Worm (Caenorhabditis elegans): Measurements from ENCODE around the gene pigw-1.

DNA sequence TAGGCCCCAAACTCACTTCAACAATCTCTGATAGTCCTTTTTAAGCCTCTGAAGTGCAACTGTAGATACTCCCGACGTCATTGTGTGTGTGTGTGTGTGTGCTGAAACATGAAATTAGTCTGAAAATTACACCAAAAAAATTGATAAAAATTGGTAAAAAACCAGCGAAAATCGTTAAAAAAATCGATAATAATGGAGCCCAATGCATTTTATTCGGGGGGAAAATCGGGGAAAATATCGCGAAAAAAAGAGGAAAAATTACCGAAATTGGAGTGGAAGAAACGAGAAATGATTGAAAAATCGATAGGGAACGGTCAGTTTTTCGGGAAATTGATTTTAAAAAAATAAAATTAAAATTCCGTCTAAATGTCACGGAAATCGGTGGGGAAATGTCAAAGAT lies 15.5 kb upstream of the pigw-1 start, which contains the start of gene ubc-26:
- no peak for TF ChIP-seq tab-1 (GFP tag; IDR thresholded peaks at IDR 0.05)
- TF ChIP-seq klf-2 (GFP tag; conservative IDR thresholded peaks at IDR 0.05), result no peak
- TF ChIP-seq T22C8.4 (GFP tag; IDR thresholded peaks at IDR 0.05), result no peak

Data from whole organism, midembryonic.